Worm (Caenorhabditis elegans): ENCODE measurements around the gene cku-80.
A peak's percentile ranks its signal among the peaks of the same experiment; 100 is the strongest.

cku-80 gene

ce11 chrIII:4453768-4454167 lies 34.1 kb downstream of the cku-80 start:
- TF ChIP-seq sptf-1 (tag; optimal IDR thresholded peaks at IDR 0.05) (no peak), nhr-28 (tag; optimal IDR thresholded peaks at IDR 0.05) (no peak), nhr-12 (tag; optimal IDR thresholded peaks at IDR 0.05) (no peak), ham-2 (GFP tag; optimal IDR thresholded peaks at IDR 0.05) (no peak), mls-2 (tag; optimal IDR thresholded peaks at IDR 0.05) (no peak), nhr-2 (tag; optimal IDR thresholded peaks at IDR 0.05) (peak; percentile 34), mep-1 (tag; optimal IDR thresholded peaks at IDR 0.05) (no peak), unc-62 (GFP tag; optimal IDR thresholded peaks at IDR 0.05) (peak; percentile 82), mab-5 (tag; optimal IDR thresholded peaks at IDR 0.05) (no peak), sem-2 (GFP tag; optimal IDR thresholded peaks at IDR 0.05) (no peak), bed-3 (GFP tag; optimal IDR thresholded peaks at IDR 0.05) (no peak), snpc-4 (tag; optimal IDR thresholded peaks at IDR 0.05) (no peak), M03D4.4 (tag; optimal IDR thresholded peaks at IDR 0.05) (no peak), nhr-237 (tag; optimal IDR thresholded peaks at IDR 0.05) (no peak), ztf-11 (tag; optimal IDR thresholded peaks at IDR 0.05) (no peak), elt-1 (tag; optimal IDR thresholded peaks at IDR 0.05; ENCODE audit: borderline replicate concordance, insufficient read depth) (peak; percentile 93), drap-1 (GFP tag; optimal IDR thresholded peaks at IDR 0.05) (no peak), tbx-8 (GFP tag; optimal IDR thresholded peaks at IDR 0.05) (no peak), ces-1 (GFP tag; optimal IDR thresholded peaks at IDR 0.05) (no peak)

- TF ChIP-seq zip-8 (tag; optimal IDR thresholded peaks at IDR 0.05) (peak; percentile 4), cnd-1 (tag; optimal IDR thresholded peaks at IDR 0.05) (peak; percentile 7), sptf-1 (tag; optimal IDR thresholded peaks at IDR 0.05) (no peak), ztf-11 (tag; optimal IDR thresholded peaks at IDR 0.05) (no peak), blmp-1 (tag; optimal IDR thresholded peaks at IDR 0.05) (no peak), ceh-43 (GFP tag; optimal IDR thresholded peaks at IDR 0.05) (peak; percentile 62), nhr-237 (tag; optimal IDR thresholded peaks at IDR 0.05) (no peak), nhr-76 (tag; optimal IDR thresholded peaks at IDR 0.05) (no peak), bed-3 (GFP tag; optimal IDR thresholded peaks at IDR 0.05) (no peak), elt-3 (tag; optimal IDR thresholded peaks at IDR 0.05) (no peak), mab-5 (tag; optimal IDR thresholded peaks at IDR 0.05) (no peak), M03D4.4 (tag; optimal IDR thresholded peaks at IDR 0.05) (no peak), nhr-2 (tag; optimal IDR thresholded peaks at IDR 0.05) (peak; percentile 17), ceh-39 (tag; optimal IDR thresholded peaks at IDR 0.05) (no peak), drap-1 (GFP tag; optimal IDR thresholded peaks at IDR 0.05) (no peak), sem-2 (GFP tag; optimal IDR thresholded peaks at IDR 0.05) (no peak), lin-32 (GFP tag; optimal IDR thresholded peaks at IDR 0.05) (peak; percentile 52), unc-62 (GFP tag; optimal IDR thresholded peaks at IDR 0.05) (no peak), ces-1 (GFP tag; optimal IDR thresholded peaks at IDR 0.05) (no peak), flh-1 (GFP tag; optimal IDR thresholded peaks at IDR 0.05) (no peak), ceh-83 (GFP tag; optimal IDR thresholded peaks at IDR 0.05) (no peak)
Measured at ce11 chrIII:4454919-4455318, 35.3 kb downstream of the cku-80 start.

- TF ChIP-seq mab-5 (tag; optimal IDR thresholded peaks at IDR 0.05) (no peak), sptf-1 (tag; optimal IDR thresholded peaks at IDR 0.05) (no peak), drap-1 (GFP tag; optimal IDR thresholded peaks at IDR 0.05) (no peak), sem-2 (GFP tag; optimal IDR thresholded peaks at IDR 0.05) (no peak), zip-8 (tag; optimal IDR thresholded peaks at IDR 0.05) (no peak), lsy-2 (tag; optimal IDR thresholded peaks at IDR 0.05) (peak; percentile 51), blmp-1 (tag; optimal IDR thresholded peaks at IDR 0.05) (no peak), unc-39 (tag; optimal IDR thresholded peaks at IDR 0.05) (no peak), ceh-43 (GFP tag; optimal IDR thresholded peaks at IDR 0.05) (peak; percentile 96)
Measured at ce11 chrIII:4456579-4456978, 36.9 kb downstream of the cku-80 start.

- TF ChIP-seq bed-3 (GFP tag; optimal IDR thresholded peaks at IDR 0.05) (no peak), nhr-237 (tag; optimal IDR thresholded peaks at IDR 0.05) (no peak), nhr-28 (tag; optimal IDR thresholded peaks at IDR 0.05) (no peak), ceh-39 (tag; optimal IDR thresholded peaks at IDR 0.05) (no peak)
Measured at ce11 chrIII:4460242-4460641, 40.6 kb downstream of the cku-80 start.

- TF ChIP-seq nhr-76 (tag; optimal IDR thresholded peaks at IDR 0.05), result no peak
- TF ChIP-seq ceh-43 (GFP tag; optimal IDR thresholded peaks at IDR 0.05), result peak; percentile 87
- peak; percentile 32 for TF ChIP-seq mls-2 (tag; optimal IDR thresholded peaks at IDR 0.05)
- peak; percentile 93 for TF ChIP-seq nhr-2 (tag; optimal IDR thresholded peaks at IDR 0.05)
- TF ChIP-seq lin-32 (GFP tag; optimal IDR thresholded peaks at IDR 0.05), result peak; percentile 91
Measured at ce11 chrIII:4461337-4461736, 41.7 kb downstream of the cku-80 start.

Measured in whole organism, mixed stage, embryonic.